Worm (Caenorhabditis elegans) whole organism, midembryonic: ENCODE results near the gene C31H2.4.

Experiments used
- cog-1 ChIP-seq: sonication (generic microtip); optimal IDR thresholded peaks from 2 replicates; lab custom pipeline; 2016; ENCODE audit warnings: missing genetic modification characterization, missing compliant biosample characterization
- ztf-29 ChIP-seq: fragments of 200-800 bp; sonication (Bioruptor generic); IDR thresholded peaks from 2 replicates; pipeline ENCODE4 v1.3.6; 2022; ENCODE audit warnings: missing genetic modification reagents, missing genetic modification characterization, missing compliant biosample characterization

- TF ChIP-seq cog-1 (no peak), ztf-29 (no peak)
Observed at ce11 chrX:5122369-5122768, 37.1 kb downstream of the C31H2.4 start.
